Worm (Caenorhabditis elegans): Measurements from ENCODE around the gene Y43F8B.29.

Y43F8B.29 gene

ce11 chrV:19457120-19457519 is 34.3 kb upstream of the Y43F8B.29 start, which contains the start of gene Y43F8B.24:
Gene Y43F8B.24, plus strand, starts transcription at chrV:19457420.
- peak; percentile 14 for TF ChIP-seq elt-2 (tag; optimal IDR thresholded peaks at IDR 0.05)
- TF ChIP-seq nfya-1 (tag; optimal IDR thresholded peaks at IDR 0.05; ENCODE audit: insufficient read depth): no peak

ce11 chrV:19459501-19459900 is 31.9 kb upstream of the Y43F8B.29 start:
- TF ChIP-seq elt-2 (tag; optimal IDR thresholded peaks at IDR 0.05) (peak; percentile 56), pqm-1 (tag; optimal IDR thresholded peaks at IDR 0.05) (peak; percentile 8)

DNA sequence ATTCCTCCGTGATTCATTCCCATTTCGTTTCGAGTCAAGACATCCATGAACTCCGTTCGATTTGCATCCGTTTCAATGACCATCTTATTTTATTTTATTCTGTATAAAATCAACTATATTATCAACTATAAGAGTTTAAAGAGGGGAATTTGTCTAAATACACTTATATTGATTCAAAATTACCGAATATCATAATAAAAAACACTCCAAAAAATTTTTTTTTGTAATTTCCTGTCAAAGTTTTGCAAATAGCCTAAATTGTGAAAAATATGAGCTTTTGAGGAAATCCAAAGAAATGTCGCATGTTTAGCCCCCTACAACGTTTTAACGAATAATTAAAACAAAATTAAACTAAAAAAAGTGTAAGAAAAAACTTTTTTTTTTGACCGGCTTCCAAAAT is 29.4 kb upstream of the Y43F8B.29 start, which contains the start of gene Y43F8B.15:
Y43F8B.15 (minus strand) TSS at position 101 of the 400 bp plus-strand sequence.
- TF ChIP-seq pqm-1 (tag; optimal IDR thresholded peaks at IDR 0.05): no peak
- TF ChIP-seq nhr-67 (tag; optimal IDR thresholded peaks at IDR 0.05): no peak
- TF ChIP-seq ceh-16 (tag; optimal IDR thresholded peaks at IDR 0.05): no peak
- TF ChIP-seq jun-1 (tag; optimal IDR thresholded peaks at IDR 0.05): no peak
- TF ChIP-seq sea-2 (GFP tag; optimal IDR thresholded peaks at IDR 0.05): no peak

DNA sequence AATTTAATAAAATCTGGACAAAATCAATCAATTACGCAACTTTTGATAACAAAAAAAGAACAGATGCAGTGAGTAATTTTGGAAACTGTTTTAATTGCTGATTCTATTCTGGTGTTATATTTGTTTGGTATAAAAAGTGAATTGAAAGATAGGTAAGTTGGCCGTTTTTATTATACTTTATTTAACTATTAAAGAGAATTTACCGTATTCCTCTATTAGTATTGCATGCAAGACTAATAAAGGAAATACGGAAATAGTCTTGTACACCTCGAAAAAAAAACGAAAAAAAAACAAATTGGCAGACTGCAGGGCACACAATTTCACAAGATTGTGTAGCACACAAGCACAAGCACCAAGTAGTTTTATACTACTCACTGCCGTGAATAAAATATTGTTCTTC is 28.8 kb upstream of the Y43F8B.29 start, which contains the start of gene Y43F8B.25:
Y43F8B.25 (plus strand) TSS at position 301 of the 400 bp plus-strand sequence.
- TF ChIP-seq tbx-2 (tag; optimal IDR thresholded peaks at IDR 0.05): no peak
- no peak for TF ChIP-seq ztf-4 (tag; optimal IDR thresholded peaks at IDR 0.05)
- no peak for TF ChIP-seq aly-2 (tag; optimal IDR thresholded peaks at IDR 0.05)
- TF ChIP-seq mml-1 (tag; optimal IDR thresholded peaks at IDR 0.05): no peak
- no peak for TF ChIP-seq skn-1 (tag; optimal IDR thresholded peaks at IDR 0.05)
- no peak for TF ChIP-seq nfya-1 (tag; optimal IDR thresholded peaks at IDR 0.05; ENCODE audit: insufficient read depth)
- no peak for TF ChIP-seq lin-39 (tag; optimal IDR thresholded peaks at IDR 0.05)
- TF ChIP-seq unc-62 (GFP tag; optimal IDR thresholded peaks at IDR 0.05): no peak
- no peak for TF ChIP-seq nhr-25 (tag; optimal IDR thresholded peaks at IDR 0.05)
- TF ChIP-seq elt-3 (tag; optimal IDR thresholded peaks at IDR 0.05): no peak
- no peak for TF ChIP-seq R02D3.7 (tag; optimal IDR thresholded peaks at IDR 0.05)
- TF ChIP-seq nhr-77 (tag; optimal IDR thresholded peaks at IDR 0.05): no peak
- no peak for TF ChIP-seq pqm-1 (tag; optimal IDR thresholded peaks at IDR 0.05)
- no peak for TF ChIP-seq zag-1 (tag; optimal IDR thresholded peaks at IDR 0.05)

ce11 chrV:19467574-19467973 is 23.8 kb upstream of the Y43F8B.29 start, which contains the start of gene Y43F8B.23:
Gene Y43F8B.23, minus strand, starts transcription at chrV:19467648.
- TF ChIP-seq ceh-28 (tag; optimal IDR thresholded peaks at IDR 0.05): no peak
- no peak for TF ChIP-seq elt-3 (tag; optimal IDR thresholded peaks at IDR 0.05)
- TF ChIP-seq pha-4 (tag; optimal IDR thresholded peaks at IDR 0.05): peak; percentile 52
- TF ChIP-seq skn-1 (tag; optimal IDR thresholded peaks at IDR 0.05): no peak
- TF ChIP-seq hmg-11 (tag; optimal IDR thresholded peaks at IDR 0.05): no peak
- no peak for TF ChIP-seq mml-1 (tag; optimal IDR thresholded peaks at IDR 0.05)
- no peak for TF ChIP-seq lin-39 (tag; optimal IDR thresholded peaks at IDR 0.05)
- no peak for TF ChIP-seq nhr-77 (tag; optimal IDR thresholded peaks at IDR 0.05)
- no peak for TF ChIP-seq elt-1 (tag; optimal IDR thresholded peaks at IDR 0.05)
- no peak for TF ChIP-seq nhr-12 (tag; optimal IDR thresholded peaks at IDR 0.05)
- TF ChIP-seq nhr-237 (tag; optimal IDR thresholded peaks at IDR 0.05): no peak
- no peak for TF ChIP-seq egl-5 (tag; optimal IDR thresholded peaks at IDR 0.05)
- TF ChIP-seq lin-15B (tag; optimal IDR thresholded peaks at IDR 0.05): no peak
- no peak for TF ChIP-seq aly-2 (tag; optimal IDR thresholded peaks at IDR 0.05)
- TF ChIP-seq nhr-28 (tag; optimal IDR thresholded peaks at IDR 0.05): no peak
- TF ChIP-seq eor-1 (tag; optimal IDR thresholded peaks at IDR 0.05): no peak
- TF ChIP-seq nhr-23 (tag; optimal IDR thresholded peaks at IDR 0.05): no peak
- TF ChIP-seq nhr-11 (tag; optimal IDR thresholded peaks at IDR 0.05): no peak
- no peak for TF ChIP-seq fkh-2 (tag; optimal IDR thresholded peaks at IDR 0.05)
- TF ChIP-seq zag-1 (tag; optimal IDR thresholded peaks at IDR 0.05): no peak
- TF ChIP-seq unc-39 (tag; optimal IDR thresholded peaks at IDR 0.05): no peak
- no peak for TF ChIP-seq lsy-12 (tag; optimal IDR thresholded peaks at IDR 0.05)
- TF ChIP-seq pqm-1 (tag; optimal IDR thresholded peaks at IDR 0.05): peak; percentile 63
- TF ChIP-seq unc-62 (GFP tag; optimal IDR thresholded peaks at IDR 0.05): no peak
- no peak for TF ChIP-seq tbx-2 (tag; optimal IDR thresholded peaks at IDR 0.05)
- TF ChIP-seq R02D3.7 (tag; optimal IDR thresholded peaks at IDR 0.05): no peak
- no peak for TF ChIP-seq nhr-76 (tag; optimal IDR thresholded peaks at IDR 0.05)
- no peak for TF ChIP-seq ceh-82 (tag; optimal IDR thresholded peaks at IDR 0.05)
- TF ChIP-seq elt-2 (tag; optimal IDR thresholded peaks at IDR 0.05): peak; percentile 81
- no peak for TF ChIP-seq snpc-4 (tag; optimal IDR thresholded peaks at IDR 0.05)
- TF ChIP-seq ceh-16 (tag; optimal IDR thresholded peaks at IDR 0.05): no peak
- TF ChIP-seq jun-1 (tag; optimal IDR thresholded peaks at IDR 0.05): peak; percentile 41
